Worm (Caenorhabditis elegans): ENCODE measurements around the gene math-3.

- no peak for TF ChIP-seq flt-1 (GFP tag; IDR thresholded peaks at IDR 0.05)
- no peak for TF ChIP-seq cog-1 (tag; optimal IDR thresholded peaks at IDR 0.05)
- no peak for TF ChIP-seq T22C8.4 (GFP tag; IDR thresholded peaks at IDR 0.05)
- no peak for TF ChIP-seq ref-1 (GFP tag; conservative IDR thresholded peaks at IDR 0.05)
- TF ChIP-seq klf-2 (GFP tag; conservative IDR thresholded peaks at IDR 0.05): no peak
- no peak for TF ChIP-seq ztf-23 (GFP tag; IDR thresholded peaks at IDR 0.05)
- no peak for TF ChIP-seq ztf-29 (GFP tag; IDR thresholded peaks at IDR 0.05)
These were observed 14.3 kb downstream of the math-3 start, which contains the start of gene C08F1.10 for ce11 chrII:1786209-1786608.

Measured in whole organism, midembryonic.